Worm (Caenorhabditis elegans) whole organism, L3 larva: Measurements from ENCODE around the gene mnk-1.

Experiments used
- R02D3.7 ChIP-seq: fragments of 150-350 bp; optimal IDR thresholded peaks from 2 replicates; lab custom pipeline; 2014; ENCODE audit warnings: missing biosample characterization, missing genetic modification characterization
- aly-2 ChIP-seq: fragments of 150-350 bp; optimal IDR thresholded peaks from 2 replicates; lab custom pipeline; 2014; ENCODE audit warnings: missing biosample characterization, missing genetic modification characterization
- ama-1 ChIP-seq: fragments of 150-350 bp; optimal IDR thresholded peaks from 2 replicates; lab custom pipeline; 2018
- ceh-16 ChIP-seq: sonication (generic microtip); optimal IDR thresholded peaks from 2 replicates; lab custom pipeline; 2017; ENCODE audit warnings: missing biosample characterization, missing genetic modification characterization
- ceh-82 ChIP-seq: fragments of 150-350 bp; optimal IDR thresholded peaks from 2 replicates; lab custom pipeline; 2014; ENCODE audit warnings: missing biosample characterization, missing genetic modification characterization
- daf-12 ChIP-seq: fragments of 150-350 bp; optimal IDR thresholded peaks from 2 replicates; lab custom pipeline; 2014; ENCODE audit warnings: missing biosample characterization, missing genetic modification reagents, missing genetic modification characterization
- egl-27 ChIP-seq: sonication (generic microtip); optimal IDR thresholded peaks from 4 replicates; lab custom pipeline; 2017; ENCODE audit warnings: missing biosample characterization, missing genetic modification reagents, missing genetic modification characterization
- egl-5 ChIP-seq: fragments of 150-350 bp; optimal IDR thresholded peaks from 2 replicates; lab custom pipeline; 2017; ENCODE audit warnings: missing biosample characterization, missing genetic modification reagents, missing genetic modification characterization, inconsistent platforms
- elt-1 ChIP-seq: fragments of 150-350 bp; optimal IDR thresholded peaks from 2 replicates; lab custom pipeline; 2014; ENCODE audit warnings: missing biosample characterization, missing genetic modification characterization
- elt-2 ChIP-seq: sonication (generic microtip); optimal IDR thresholded peaks from 2 replicates; lab custom pipeline; 2016; ENCODE audit warnings: missing genetic modification reagents, mild to moderate bottlenecking, missing genetic modification characterization, missing compliant biosample characterization
- elt-3 ChIP-seq, 3 experiments: fragments of 150-350 bp in 1 of 3; sonication (generic microtip) in 2 of 3; optimal IDR thresholded peaks; 2 replicates in 2 of 3; 4 replicates in 1 of 3; lab custom pipeline; 2014 to 2017; ENCODE audit warnings: missing biosample characterization in 3 of 3, missing genetic modification characterization in 3 of 3
- eor-1 ChIP-seq, 2 experiments: fragments of 150-350 bp; optimal IDR thresholded peaks; 2 replicates each; lab custom pipeline; 2014 to 2018; ENCODE audit warnings: missing biosample characterization in 2 of 2, missing genetic modification characterization in 2 of 2
- fos-1 ChIP-seq: fragments of 150-350 bp; optimal IDR thresholded peaks from 2 replicates; lab custom pipeline; 2014; ENCODE audit warnings: missing biosample characterization, missing genetic modification characterization
- hmg-11 ChIP-seq: sonication (generic microtip); optimal IDR thresholded peaks from 2 replicates; lab custom pipeline; 2016; ENCODE audit warnings: missing genetic modification characterization, missing compliant biosample characterization
- jun-1 ChIP-seq: fragments of 150-350 bp; optimal IDR thresholded peaks from 2 replicates; lab custom pipeline; 2014; ENCODE audit warnings: missing biosample characterization, missing genetic modification reagents, missing genetic modification characterization
- lin-15B ChIP-seq: fragments of 150-350 bp; optimal IDR thresholded peaks from 2 replicates; lab custom pipeline; 2014; ENCODE audit warnings: missing biosample characterization, missing genetic modification characterization
- lin-39 ChIP-seq: fragments of 150-350 bp; optimal IDR thresholded peaks from 2 replicates; lab custom pipeline; 2018; ENCODE audit warnings: missing biosample characterization, missing genetic modification reagents, missing genetic modification characterization
- mml-1 ChIP-seq: fragments of 150-350 bp; sonication (generic microtip); optimal IDR thresholded peaks from 3 replicates; lab custom pipeline; 2014; ENCODE audit warnings: missing biosample characterization, missing genetic modification characterization
- nfya-1 ChIP-seq: sonication (generic microtip); optimal IDR thresholded peaks from 2 replicates; lab custom pipeline; 2017; ENCODE audit warnings: missing genetic modification characterization, mild to moderate bottlenecking, missing compliant biosample characterization, antibody characterized with exemption, moderate library complexity; ENCODE audit not compliant: insufficient read depth
- nhr-11 ChIP-seq: fragments of 150-350 bp; optimal IDR thresholded peaks from 2 replicates; lab custom pipeline; 2014; ENCODE audit warnings: missing biosample characterization, missing genetic modification characterization
- nhr-23 ChIP-seq: fragments of 150-350 bp; optimal IDR thresholded peaks from 2 replicates; lab custom pipeline; 2014; ENCODE audit warnings: missing biosample characterization, missing genetic modification reagents, missing genetic modification characterization
- nhr-25 ChIP-seq: sonication (generic microtip); optimal IDR thresholded peaks from 2 replicates; lab custom pipeline; 2017; ENCODE audit warnings: missing biosample characterization, missing genetic modification characterization
- nhr-28 ChIP-seq: fragments of 150-350 bp; optimal IDR thresholded peaks from 2 replicates; lab custom pipeline; 2014; ENCODE audit warnings: missing biosample characterization, missing genetic modification characterization
- nhr-67 ChIP-seq: fragments of 150-350 bp; optimal IDR thresholded peaks from 2 replicates; lab custom pipeline; 2014; ENCODE audit warnings: missing biosample characterization, missing genetic modification characterization
- nhr-76 ChIP-seq: fragments of 150-350 bp; sonication (generic microtip); optimal IDR thresholded peaks from 5 replicates; lab custom pipeline; 2014; ENCODE audit warnings: missing biosample characterization, missing genetic modification characterization
- pha-4 ChIP-seq: fragments of 150-350 bp; optimal IDR thresholded peaks from 2 replicates; lab custom pipeline; 2014; ENCODE audit warnings: missing biosample characterization, missing genetic modification reagents, missing genetic modification characterization
- pqm-1 ChIP-seq: fragments of 150-350 bp; optimal IDR thresholded peaks from 2 replicates; lab custom pipeline; 2017; ENCODE audit warnings: missing biosample characterization, missing genetic modification characterization, inconsistent platforms
- skn-1 ChIP-seq: fragments of 150-350 bp; optimal IDR thresholded peaks from 2 replicates; lab custom pipeline; 2014; ENCODE audit warnings: missing biosample characterization, missing genetic modification characterization
- snpc-4 ChIP-seq: fragments of 150-350 bp; optimal IDR thresholded peaks from 2 replicates; lab custom pipeline; 2014; ENCODE audit warnings: missing biosample characterization, missing genetic modification characterization
- unc-39 ChIP-seq: sonication (generic microtip); optimal IDR thresholded peaks from 4 replicates; lab custom pipeline; 2017; ENCODE audit warnings: missing biosample characterization, missing genetic modification characterization
- ztf-11 ChIP-seq: fragments of 150-350 bp; optimal IDR thresholded peaks from 2 replicates; lab custom pipeline; 2014; ENCODE audit warnings: missing biosample characterization, missing genetic modification characterization
- ztf-4 ChIP-seq: fragments of 150-350 bp; optimal IDR thresholded peaks from 2 replicates; lab custom pipeline; 2014; ENCODE audit warnings: missing biosample characterization, missing genetic modification characterization

Gene mnk-1

DNA sequence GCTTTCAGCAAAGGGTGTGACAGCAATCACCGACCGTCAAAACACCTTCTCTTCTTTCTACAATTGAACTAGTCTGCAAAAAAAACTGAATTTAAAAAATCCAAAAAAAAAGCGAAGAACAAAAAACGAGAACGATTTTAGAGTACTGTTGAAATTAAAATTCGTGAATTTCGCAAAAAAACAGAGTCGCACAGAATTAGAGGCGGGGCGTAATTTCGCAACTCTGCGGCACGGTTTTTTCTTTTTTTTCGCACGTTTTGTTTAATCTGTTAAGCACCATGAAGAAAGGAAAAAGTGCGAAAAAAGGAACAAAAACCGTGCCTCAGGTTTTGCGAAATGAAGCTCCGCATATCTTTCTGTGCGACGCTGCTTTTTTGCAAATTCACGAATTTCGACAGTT lies at the start of gene mnk-1:
Gene mnk-1, minus strand, starts transcription at position 73 of the 400 bp plus-strand sequence.
- peak; percentile 22 for TF ChIP-seq egl-5 (tag; lab: Kevin White, UChicago)
- no peak for TF ChIP-seq ceh-82

ce11 chrII:10603560-10603959 lies 48.7 kb upstream of the mnk-1 start:
- TF ChIP-seq nfya-1 (tag; lab: Kevin White, UChicago) = peak; percentile 81
- no peak for TF ChIP-seq ceh-82
- TF ChIP-seq, all 47 proteins: peak for 1

DNA sequence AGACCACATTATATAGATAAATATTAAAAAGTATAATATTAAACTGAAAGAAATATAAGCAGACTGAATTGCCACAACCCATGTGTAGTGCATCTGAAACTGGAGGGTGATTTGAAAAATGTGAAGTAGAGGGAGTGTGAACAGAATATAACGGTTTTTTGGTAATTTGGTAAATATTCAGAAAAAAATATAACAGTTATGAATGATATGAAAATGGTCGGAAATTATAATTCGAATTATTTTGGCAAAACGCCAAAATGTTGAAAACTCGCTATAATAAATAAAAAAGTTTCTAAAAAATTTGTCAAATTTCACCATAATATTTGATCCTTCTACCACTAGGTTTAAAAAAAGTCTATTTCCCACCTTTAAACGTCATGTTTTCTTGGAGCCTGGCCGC lies 47.3 kb upstream of the mnk-1 start, which contains the start of gene srv-2:
Gene srv-2, minus strand, starts transcription at position 101 of the 400 bp plus-strand sequence.
- TF ChIP-seq pha-4 (no peak), ztf-4 (tag; lab: Kevin White, UChicago) (no peak), lin-39 (tag; lab: Kevin White, UChicago) (no peak), nfya-1 (tag; lab: Kevin White, UChicago) (no peak), egl-5 (tag; lab: Kevin White, UChicago) (no peak), nhr-25 (tag; lab: Kevin White, UChicago) (no peak), ztf-11 (tag; lab: Kevin White, UChicago) (no peak), elt-3 (tag; optimal IDR thresholded peaks at IDR 0.05; lab: Kevin White, UChicago) (no peak), snpc-4 (tag; lab: Kevin White, UChicago) (no peak), nhr-76 (tag; lab: Kevin White, UChicago) (no peak), eor-1 (tag; optimal IDR thresholded peaks at IDR 0.05; lab: Kevin White, UChicago) (no peak), skn-1 (no peak), hmg-11 (tag; lab: Kevin White, UChicago) (no peak)
- TF ChIP-seq, all 47 proteins: peak for 0

DNA sequence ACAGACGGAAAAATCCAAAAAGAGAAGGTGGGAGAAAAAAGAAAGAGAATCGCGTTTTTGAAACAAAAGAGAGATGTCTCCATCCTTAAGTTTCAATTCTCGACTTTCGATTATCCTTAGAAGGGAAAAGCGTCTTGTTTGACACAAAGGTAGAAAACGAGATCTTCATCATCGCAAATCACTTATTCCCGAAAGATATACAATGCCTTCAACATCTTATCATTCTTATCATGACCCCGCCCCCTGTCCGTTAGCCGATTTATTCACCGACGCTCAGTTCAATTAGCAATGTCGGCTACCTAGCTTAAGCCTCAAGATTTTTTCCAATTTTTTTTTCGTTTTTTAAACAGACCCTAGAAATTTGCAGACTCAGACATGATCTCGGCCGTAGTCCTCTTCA lies 44.1 kb upstream of the mnk-1 start, which contains the start of gene C14A4.9:
Gene C14A4.9, plus strand, starts transcription at position 368 of the 400 bp plus-strand sequence.
- TF ChIP-seq elt-3 (tag; optimal IDR thresholded peaks at IDR 0.05; lab: Kevin White, UChicago) = peak; percentile 11 to 84 (median 62)
- TF ChIP-seq ztf-11 (tag; lab: Kevin White, UChicago) = no peak
- TF ChIP-seq nhr-23 (tag; lab: Kevin White, UChicago) = peak; percentile 17

DNA sequence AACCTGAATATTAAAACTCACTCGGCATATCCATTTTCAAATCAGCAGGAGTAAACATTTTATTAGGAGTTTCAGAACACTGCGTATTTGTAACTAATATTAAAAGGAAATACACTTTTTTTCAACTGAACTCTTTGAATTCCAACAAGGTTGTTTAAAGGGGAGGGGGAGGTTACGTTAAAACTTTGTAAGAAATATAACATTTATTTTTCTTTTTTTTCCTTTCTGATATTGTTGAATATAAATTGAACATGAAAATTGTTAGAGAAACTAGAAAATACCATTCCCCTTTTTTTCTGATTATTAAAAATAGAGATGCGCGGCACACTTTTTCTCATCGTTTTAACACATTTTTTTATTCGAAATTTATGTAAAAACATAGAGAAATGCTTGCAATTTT lies 43.2 kb upstream of the mnk-1 start, which contains the start of gene C14A4.8:
Gene C14A4.8, minus strand, starts transcription at position 101 of the 400 bp plus-strand sequence.
- no peak for TF ChIP-seq lin-15B (tag; lab: Kevin White, UChicago)
- TF ChIP-seq snpc-4 (tag; lab: Kevin White, UChicago) = no peak
- TF ChIP-seq R02D3.7 (tag; lab: Kevin White, UChicago) = no peak
- no peak for TF ChIP-seq eor-1 (tag; optimal IDR thresholded peaks at IDR 0.05; lab: Kevin White, UChicago)
- no peak for TF ChIP-seq nhr-11 (tag; lab: Kevin White, UChicago)
- no peak for TF ChIP-seq egl-27
- TF ChIP-seq elt-1 = no peak
- no peak for TF ChIP-seq pha-4
- no peak for TF ChIP-seq aly-2 (tag; lab: Kevin White, UChicago)
- no peak for TF ChIP-seq skn-1
- TF ChIP-seq ama-1 (lab: Kevin White, UChicago) = no peak
- no peak for TF ChIP-seq jun-1
- no peak for TF ChIP-seq fos-1
- no peak for TF ChIP-seq mml-1
- TF ChIP-seq unc-39 (tag; lab: Kevin White, UChicago) = no peak
- no peak for TF ChIP-seq daf-12
- no peak for TF ChIP-seq ceh-16 (tag; lab: Kevin White, UChicago)
- TF ChIP-seq nhr-67 (tag; lab: Kevin White, UChicago) = no peak

ce11 chrII:10596462-10596861 lies 41.6 kb upstream of the mnk-1 start, which contains the start of gene C14A4.7:
TSS of gene C14A4.7 (minus strand) at chrII:10596562.
- TF ChIP-seq elt-2 (tag; lab: Kevin White, UChicago) = peak; percentile 16
- no peak for TF ChIP-seq nhr-28 (tag; lab: Kevin White, UChicago)

ce11 chrII:10594758-10595157 lies 39.9 kb upstream of the mnk-1 start, which contains the start of gene C14A4.6:
TSS of gene C14A4.6 (minus strand) at chrII:10594776.
- peak; percentile 33 for TF ChIP-seq pha-4
- TF ChIP-seq pqm-1 = peak; percentile 70
- TF ChIP-seq ama-1 (lab: Kevin White, UChicago) = no peak
- TF ChIP-seq elt-2 (tag; lab: Kevin White, UChicago) = peak; percentile 92
- TF ChIP-seq eor-1 (tag; optimal IDR thresholded peaks at IDR 0.05; lab: Kevin White, UChicago) = no peak
- TF ChIP-seq lin-39 (tag; lab: Kevin White, UChicago) = no peak
- TF ChIP-seq snpc-4 (tag; lab: Kevin White, UChicago) = no peak
- TF ChIP-seq nhr-23 (tag; lab: Kevin White, UChicago) = no peak
